Fruit fly (Drosophila melanogaster) whole organism, embryonic: ENCODE data around the gene mRpS2.

ENCODE experiments used
- Abd-B ChIP-seq: fragments of 200-800 bp; sonication (Bioruptor generic); optimal IDR thresholded peaks from 2 replicates; lab custom pipeline; 2018; ENCODE audit warnings: missing biosample characterization, mild to moderate bottlenecking, missing genetic modification characterization, moderate library complexity
- Aef1 ChIP-seq: fragments of 200-800 bp; sonication (Bioruptor generic); IDR thresholded peaks from 3 replicates; pipeline ENCODE4 v1.3.6; 2022; ENCODE audit warnings: missing biosample characterization, missing genetic modification characterization
- C15 ChIP-seq: fragments of 200-800 bp; sonication (Bioruptor generic); IDR thresholded peaks from 3 replicates; pipeline ENCODE4 v1.3.6; 2022; ENCODE audit warnings: missing biosample characterization, missing genetic modification characterization
- CG10543 ChIP-seq: fragments of 200-800 bp; sonication (Bioruptor generic); optimal IDR thresholded peaks from 3 replicates; lab custom pipeline; 2017; ENCODE audit warnings: missing biosample characterization, mild to moderate bottlenecking, missing genetic modification characterization, moderate library complexity
- CG11456 ChIP-seq: fragments of 200-800 bp; sonication (Bioruptor generic); IDR thresholded peaks from 3 replicates; pipeline ENCODE4 v1.3.6; 2022; ENCODE audit warnings: missing biosample characterization, missing genetic modification characterization
- CG11504 ChIP-seq: fragments of 200-800 bp; sonication (Bioruptor generic); optimal IDR thresholded peaks from 3 replicates; lab custom pipeline; 2019; ENCODE audit warnings: missing biosample characterization, mild to moderate bottlenecking, missing genetic modification characterization, moderate library complexity
- CG14014 ChIP-seq: fragments of 200-800 bp; sonication (Bioruptor generic); IDR thresholded peaks from 2 replicates; pipeline ENCODE4 v1.3.6; 2022; ENCODE audit warnings: missing biosample characterization, missing genetic modification characterization
- CG14441 ChIP-seq: fragments of 200-800 bp; sonication (Bioruptor generic); IDR thresholded peaks from 2 replicates; pipeline ENCODE4 v1.3.6; 2022; ENCODE audit warnings: missing biosample characterization, missing genetic modification characterization
- CG1603 ChIP-seq: fragments of 200-800 bp; sonication (Bioruptor generic); optimal IDR thresholded peaks from 2 replicates; lab custom pipeline; 2019; ENCODE audit warnings: missing biosample characterization, mild to moderate bottlenecking, missing genetic modification characterization, moderate library complexity
- CG16779 ChIP-seq: fragments of 200-800 bp; sonication (Bioruptor generic); IDR thresholded peaks from 2 replicates; pipeline ENCODE4 v1.3.6; 2022; ENCODE audit warnings: missing biosample characterization, missing genetic modification characterization
- CG17359 ChIP-seq: fragments of 200-800 bp; sonication (Bioruptor generic); optimal IDR thresholded peaks from 3 replicates; lab custom pipeline; 2018; ENCODE audit warnings: missing biosample characterization, mild to moderate bottlenecking, missing genetic modification characterization, moderate library complexity
- CG17568 ChIP-seq: fragments of 200-800 bp; sonication (Bioruptor generic); optimal IDR thresholded peaks from 2 replicates; lab custom pipeline; 2018; ENCODE audit warnings: missing biosample characterization, mild to moderate bottlenecking, missing genetic modification characterization, moderate library complexity
- CG17829 ChIP-seq: fragments of 200-800 bp; optimal IDR thresholded peaks from 2 replicates; lab custom pipeline; 2019; ENCODE audit warnings: missing biosample characterization, mild to moderate bottlenecking, missing genetic modification characterization, moderate library complexity
- CG18011 ChIP-seq: fragments of 200-800 bp; sonication (Bioruptor generic); optimal IDR thresholded peaks from 2 replicates; lab custom pipeline; 2017; ENCODE audit warnings: missing biosample characterization, missing genetic modification characterization, mild to moderate bottlenecking, moderate library complexity, missing genotype
- CG18476 ChIP-seq: fragments of 200-800 bp; sonication (Bioruptor generic); optimal IDR thresholded peaks from 2 replicates; lab custom pipeline; 2016; ENCODE audit warnings: missing biosample characterization, mild to moderate bottlenecking, missing genetic modification characterization
- CG30020 ChIP-seq: fragments of 200-800 bp; optimal IDR thresholded peaks from 2 replicates; lab custom pipeline; 2019; ENCODE audit warnings: missing biosample characterization, mild to moderate bottlenecking, missing genetic modification characterization, moderate library complexity
- CG32767 ChIP-seq: fragments of 200-800 bp; sonication (Bioruptor generic); IDR thresholded peaks from 2 replicates; pipeline ENCODE4 v1.3.6; 2022; ENCODE audit warnings: missing biosample characterization, missing genetic modification characterization
- CG3726 ChIP-seq: fragments of 200-800 bp; sonication (Bioruptor generic); IDR thresholded peaks from 3 replicates; pipeline ENCODE4, ENCODE4 v1.3.6; 2022; ENCODE audit warnings: missing biosample characterization, missing genetic modification characterization
- CG4360 ChIP-seq: fragments of 200-800 bp; sonication (Bioruptor generic); IDR thresholded peaks from 2 replicates; pipeline ENCODE4 v1.3.6; 2022; ENCODE audit warnings: missing biosample characterization, missing genetic modification characterization
- CG6813 ChIP-seq: fragments of 200-800 bp; sonication (Bioruptor generic); optimal IDR thresholded peaks from 2 replicates; lab custom pipeline; 2017; ENCODE audit warnings: missing biosample characterization, missing genetic modification characterization, mild to moderate bottlenecking, moderate library complexity, missing genetic modification reagents
- CG8388 ChIP-seq: fragments of 200-800 bp; sonication (Bioruptor generic); optimal IDR thresholded peaks from 2 replicates; lab custom pipeline; 2019; ENCODE audit warnings: missing biosample characterization, mild to moderate bottlenecking, missing genetic modification characterization, moderate library complexity
- CG9215 ChIP-seq: fragments of 200-800 bp; sonication (Bioruptor generic); IDR thresholded peaks from 2 replicates; pipeline ENCODE4 v1.3.6; 2022; ENCODE audit warnings: missing biosample characterization, missing genetic modification characterization
- Camta ChIP-seq: fragments of 200-800 bp; sonication (Bioruptor generic); optimal IDR thresholded peaks from 2 replicates; lab custom pipeline; 2016; ENCODE audit warnings: missing biosample characterization, missing genetic modification characterization
- CrebB ChIP-seq: fragments of 200-800 bp; sonication (Bioruptor generic); optimal IDR thresholded peaks from 3 replicates; lab custom pipeline; 2018; ENCODE audit warnings: missing biosample characterization, mild to moderate bottlenecking, missing genetic modification characterization
- Gsc ChIP-seq: fragments of 200-800 bp; sonication (Bioruptor generic); IDR thresholded peaks from 2 replicates; pipeline ENCODE4 v1.3.6; 2022; ENCODE audit warnings: missing biosample characterization, missing genetic modification characterization
- HLHmδ ChIP-seq: fragments of 200-800 bp; sonication (Bioruptor generic); optimal IDR thresholded peaks from 2 replicates; lab custom pipeline; 2018; ENCODE audit warnings: missing biosample characterization, mild to moderate bottlenecking, missing genetic modification characterization, moderate library complexity
- HmgZ ChIP-seq: fragments of 200-800 bp; sonication (Bioruptor generic); optimal IDR thresholded peaks from 2 replicates; lab custom pipeline; 2018; ENCODE audit warnings: missing biosample characterization, mild to moderate bottlenecking, missing genetic modification characterization
- Neu2 ChIP-seq: fragments of 200-800 bp; sonication (Bioruptor generic); optimal IDR thresholded peaks from 3 replicates; lab custom pipeline; 2016; ENCODE audit warnings: missing biosample characterization, missing genetic modification characterization, borderline replicate concordance
- Pdp1 ChIP-seq, 2 experiments: fragments of 200-800 bp; sonication (Bioruptor generic); optimal IDR thresholded peaks; 3 replicates each; lab custom pipeline; 2016; ENCODE audit warnings: missing biosample characterization in 2 of 2, missing genetic modification characterization in 2 of 2, mild to moderate bottlenecking in 1 of 2, moderate library complexity in 1 of 2
- Ptx1 ChIP-seq: fragments of 200-800 bp; sonication (Bioruptor generic); IDR thresholded peaks from 2 replicates; pipeline ENCODE4 v1.3.6; 2022; ENCODE audit warnings: missing biosample characterization, missing genetic modification characterization
- Usf ChIP-seq: fragments of 200-800 bp; sonication (Bioruptor generic); optimal IDR thresholded peaks from 2 replicates; lab custom pipeline; 2017; ENCODE audit warnings: missing genotype, missing biosample characterization, missing genetic modification characterization
- aop ChIP-seq: fragments of 200-800 bp; sonication (Bioruptor generic); IDR thresholded peaks from 2 replicates; pipeline ENCODE4 v1.3.6; 2022; ENCODE audit warnings: missing biosample characterization, missing genetic modification characterization
- ap ChIP-seq: fragments of 200-800 bp; sonication (Bioruptor generic); IDR thresholded peaks from 2 replicates; pipeline ENCODE4 v1.3.6; 2022; ENCODE audit warnings: missing biosample characterization, missing genetic modification characterization
- ash1 ChIP-seq: fragments of 200-800 bp; sonication (Bioruptor generic); optimal IDR thresholded peaks from 2 replicates; lab custom pipeline; 2018; ENCODE audit warnings: missing biosample characterization, mild to moderate bottlenecking, missing genetic modification characterization
- btn ChIP-seq: fragments of 200-800 bp; sonication (Bioruptor generic); optimal IDR thresholded peaks from 2 replicates; lab custom pipeline; 2016; ENCODE audit warnings: missing biosample characterization, missing genetic modification characterization
- crol ChIP-seq: fragments of 200-800 bp; sonication (Bioruptor generic); IDR thresholded peaks from 2 replicates; pipeline ENCODE4 v1.3.6; 2022; ENCODE audit warnings: missing biosample characterization, missing genetic modification characterization
- cwo ChIP-seq: fragments of 200-800 bp; sonication (Bioruptor generic); optimal IDR thresholded peaks from 3 replicates; lab custom pipeline; 2017; ENCODE audit warnings: missing biosample characterization, missing genetic modification characterization, mild to moderate bottlenecking, moderate library complexity, missing genetic modification reagents
- dimm ChIP-seq: fragments of 200-800 bp; sonication (Bioruptor generic); IDR thresholded peaks from 2 replicates; pipeline ENCODE4 v1.3.6; 2022; ENCODE audit warnings: missing biosample characterization, missing genetic modification characterization
- emc ChIP-seq: fragments of 200-800 bp; sonication (Bioruptor generic); optimal IDR thresholded peaks from 2 replicates; lab custom pipeline; 2016; ENCODE audit warnings: missing biosample characterization, missing genetic modification characterization
- exex ChIP-seq: fragments of 200-800 bp; sonication (Bioruptor generic); optimal IDR thresholded peaks from 4 replicates; lab custom pipeline; 2018; ENCODE audit warnings: missing biosample characterization, mild to moderate bottlenecking, missing genetic modification characterization, moderate library complexity
- nerfin-1 ChIP-seq: fragments of 200-800 bp; sonication (Bioruptor generic); optimal IDR thresholded peaks from 3 replicates; lab custom pipeline; 2019; ENCODE audit warnings: missing biosample characterization, mild to moderate bottlenecking, missing genetic modification characterization, moderate library complexity
- oc ChIP-seq: fragments of 200-800 bp; sonication (Bioruptor generic); optimal IDR thresholded peaks from 2 replicates; lab custom pipeline; 2018; ENCODE audit warnings: missing biosample characterization, mild to moderate bottlenecking, missing genetic modification characterization, moderate library complexity
- odd ChIP-seq: fragments of 200-800 bp; sonication (Bioruptor generic); optimal IDR thresholded peaks from 2 replicates; lab custom pipeline; 2017; ENCODE audit warnings: missing biosample characterization, mild to moderate bottlenecking, missing genetic modification characterization
- onecut ChIP-seq: fragments of 200-800 bp; sonication (Bioruptor generic); IDR thresholded peaks from 2 replicates; pipeline ENCODE4 v1.3.6; 2022; ENCODE audit warnings: missing biosample characterization, missing genetic modification characterization
- repo ChIP-seq: fragments of 200-800 bp; sonication (Bioruptor generic); optimal IDR thresholded peaks from 2 replicates; lab custom pipeline; 2016; ENCODE audit warnings: missing biosample characterization, missing genetic modification characterization
- rib ChIP-seq: fragments of 200-800 bp; sonication (Bioruptor generic); IDR thresholded peaks from 2 replicates; pipeline ENCODE4 v1.3.6; 2022; ENCODE audit warnings: missing biosample characterization, missing genetic modification characterization
- sens-2 ChIP-seq: fragments of 200-800 bp; sonication (Bioruptor generic); IDR thresholded peaks from 2 replicates; pipeline ENCODE4 v1.3.6; 2022; ENCODE audit warnings: missing biosample characterization, missing genetic modification characterization
- sisA ChIP-seq: fragments of 200-800 bp; sonication (Bioruptor generic); IDR thresholded peaks from 2 replicates; pipeline ENCODE4 v1.3.6; 2022; ENCODE audit warnings: missing biosample characterization, missing genetic modification characterization
- slou ChIP-seq: fragments of 200-800 bp; sonication (Bioruptor generic); optimal IDR thresholded peaks from 3 replicates; lab custom pipeline; 2016; ENCODE audit warnings: missing biosample characterization, missing genetic modification characterization
- sr ChIP-seq: fragments of 200-800 bp; sonication (Bioruptor generic); IDR thresholded peaks from 3 replicates; pipeline ENCODE4 v1.3.6; 2022; ENCODE audit warnings: missing biosample characterization, missing genetic modification characterization
- ssp ChIP-seq: fragments of 200-800 bp; sonication (Bioruptor generic); IDR thresholded peaks from 2 replicates; pipeline ENCODE4 v1.3.6; 2022; ENCODE audit warnings: missing biosample characterization, missing genetic modification characterization

Gene mRpS2

dm6 chr2L:4891914-4892469 lies 41.8 kb upstream of the mRpS2 start, which contains the start of gene CG3036 (continued):
- peak; percentile 76 for TF ChIP-seq CG11504 (tag; lab: Kevin White, UChicago)
- TF ChIP-seq ash1 (GFP tag; lab: Kevin White, UChicago) = no peak
- TF ChIP-seq Usf = no peak
- peak; percentile 37 for TF ChIP-seq nerfin-1 (tag; lab: Kevin White, UChicago)
- TF ChIP-seq CG4360 (GFP tag; lab: Robert Waterston, UW) = peak; percentile 98
- TF ChIP-seq HLHmδ (GFP tag; lab: Kevin White, UChicago) = peak; percentile 58
- peak; percentile 70 for TF ChIP-seq CG10543 (GFP tag; lab: Kevin White, UChicago)
- TF ChIP-seq CG17568 (GFP tag; lab: Kevin White, UChicago) = peak; percentile 38
- no peak for TF ChIP-seq CG11456
- peak; percentile 31 for TF ChIP-seq CG1603 (tag; lab: Kevin White, UChicago)
- TF ChIP-seq CG18011 (GFP tag; lab: Kevin White, UChicago) = no peak
- TF ChIP-seq C15 (GFP tag; lab: Robert Waterston, UW) = no peak
- TF ChIP-seq Camta = no peak
- no peak for TF ChIP-seq Neu2 (GFP tag; lab: Kevin White, UChicago)
- TF ChIP-seq Abd-B (GFP tag; lab: Kevin White, UChicago) = no peak
- TF ChIP-seq CG8388 (GFP tag; lab: Kevin White, UChicago) = peak; percentile 3
- TF ChIP-seq btn (GFP tag; lab: Kevin White, UChicago) = no peak
- no peak for TF ChIP-seq sr (GFP tag; lab: Robert Waterston, UW)
- no peak for TF ChIP-seq CG18476 (GFP tag; lab: Kevin White, UChicago)
- 0 out of 2 replicates have a peak, but pooled peaks have one; percentile 19 for TF ChIP-seq rib (GFP tag; lab: Robert Waterston, UW)
- TF ChIP-seq Gsc (GFP tag; lab: Robert Waterston, UW) = no peak
- TF ChIP-seq repo (GFP tag; lab: Kevin White, UChicago) = peak; percentile 27
- peak; percentile 40; the same call in 1 of the 2 replicates for TF ChIP-seq crol (GFP tag; lab: Robert Waterston, UW)
- TF ChIP-seq HmgZ (tag; lab: Kevin White, UChicago) = peak; percentile 63
- peak; percentile 31; the same call in 1 of the 2 replicates for TF ChIP-seq sens-2 (GFP tag; lab: Robert Waterston, UW)
- TF ChIP-seq CG17829 (tag; lab: Kevin White, UChicago) = peak; percentile 68
- TF ChIP-seq ssp (GFP tag; lab: Robert Waterston, UW) = no peak
- TF ChIP-seq emc (GFP tag; lab: Kevin White, UChicago) = no peak
- TF ChIP-seq ap (GFP tag; lab: Robert Waterston, UW) = no peak
- peak; percentile 56 for TF ChIP-seq CG14014 (GFP tag; lab: Robert Waterston, UW)
- no peak for TF ChIP-seq Ptx1 (GFP tag; lab: Robert Waterston, UW)
- peak; percentile 81 for TF ChIP-seq cwo (GFP tag; lab: Kevin White, UChicago)
- peak; percentile 83 for TF ChIP-seq odd (GFP tag; lab: Kevin White, UChicago)
- no peak for TF ChIP-seq CG30020
- TF ChIP-seq CG16779 (GFP tag; lab: Robert Waterston, UW) = peak; percentile 67; the same call in 1 of the 2 replicates
- no peak for TF ChIP-seq slou (GFP tag; lab: Kevin White, UChicago)
- TF ChIP-seq CG6813 (GFP tag; lab: Kevin White, UChicago) = no peak
- peak; percentile 51 for TF ChIP-seq CrebB (tag; lab: Kevin White, UChicago)
- no peak for TF ChIP-seq CG9215
- TF ChIP-seq CG32767 = no peak
- TF ChIP-seq sisA (GFP tag; lab: Robert Waterston, UW) = no peak
- TF ChIP-seq aop (GFP tag; lab: Robert Waterston, UW) = no peak
- peak; percentile 80 for TF ChIP-seq Aef1
- TF ChIP-seq exex = no peak
- TF ChIP-seq onecut (GFP tag; lab: Robert Waterston, UW) = peak; percentile 75
- no peak for TF ChIP-seq CG17359 (tag; lab: Kevin White, UChicago)
- no peak for TF ChIP-seq CG3726 (GFP tag; lab: Robert Waterston, UW)
- TF ChIP-seq dimm = no peak
- no peak for TF ChIP-seq oc (tag; lab: Kevin White, UChicago)
- no peak for TF ChIP-seq CG14441
- peak in 1 of 2 experiments; percentile 73 for TF ChIP-seq Pdp1 (GFP tag; optimal IDR thresholded peaks at IDR 0.05; lab: Kevin White, UChicago)
